Worm (Caenorhabditis elegans): ENCODE data around the gene cash-1.

cash-1 gene

ce11 chrV:10338305-10338992, 23.6 kb upstream of the cash-1 start, which contains the start of gene arx-2:
Gene arx-2 (minus strand): TSS chrV:10338355.
- TF ChIP-seq grh-1 (GFP tag; IDR thresholded peaks at IDR 0.05) = no peak
- peak; percentile 61 for TF ChIP-seq skn-1 (tag; optimal IDR thresholded peaks at IDR 0.05)
- TF ChIP-seq ceh-82 (tag; optimal IDR thresholded peaks at IDR 0.05) = peak in 1 of 3 experiments; percentile 30
- TF ChIP-seq ceh-8 (GFP tag; optimal IDR thresholded peaks at IDR 0.05) = no peak
- TF ChIP-seq nhr-19 (GFP tag; conservative IDR thresholded peaks at IDR 0.05) = no peak
- TF ChIP-seq swsn-7 (tag; optimal IDR thresholded peaks at IDR 0.05) = no peak
- peak; percentile 64 for TF ChIP-seq blmp-1 (tag; optimal IDR thresholded peaks at IDR 0.05)
- no peak for TF ChIP-seq ceh-90 (tag; optimal IDR thresholded peaks at IDR 0.05)
- TF ChIP-seq pqm-1 (tag; optimal IDR thresholded peaks at IDR 0.05) = no peak
- TF ChIP-seq ama-1 (optimal IDR thresholded peaks at IDR 0.05) = no peak
- no peak for TF ChIP-seq unc-98 (GFP tag; IDR thresholded peaks at IDR 0.05)
- no peak for TF ChIP-seq pag-3 (tag; optimal IDR thresholded peaks at IDR 0.05; ENCODE audit: borderline replicate concordance, insufficient read depth)
- peak; percentile 32 to 68 for TF ChIP-seq lsy-2 (tag; optimal IDR thresholded peaks at IDR 0.05)
- TF ChIP-seq hlh-17 (GFP tag; optimal IDR thresholded peaks at IDR 0.05; ENCODE audit: borderline replicate concordance) = no peak
- TF ChIP-seq fkh-10 (GFP tag; optimal IDR thresholded peaks at IDR 0.05) = no peak
- peak; percentile 16 for TF ChIP-seq rnt-1 (tag; optimal IDR thresholded peaks at IDR 0.05)
- no peak for TF ChIP-seq ets-5 (GFP tag; IDR thresholded peaks at IDR 0.05)
- no peak for TF ChIP-seq C34B4.2 (tag; optimal IDR thresholded peaks at IDR 0.05)
- TF ChIP-seq nhr-84 (tag; optimal IDR thresholded peaks at IDR 0.05) = no peak
- TF ChIP-seq C04F5.9 (tag; optimal IDR thresholded peaks at IDR 0.05) = no peak
- no peak for TF ChIP-seq tlp-1 (tag; optimal IDR thresholded peaks at IDR 0.05)
- no peak for TF ChIP-seq nhr-11 (tag; optimal IDR thresholded peaks at IDR 0.05)
- TF ChIP-seq nhr-47 (tag; optimal IDR thresholded peaks at IDR 0.05) = peak; percentile 12
- TF ChIP-seq nhr-71 (tag; optimal IDR thresholded peaks at IDR 0.05) = peak; percentile 31
- TF ChIP-seq egl-13 (tag; optimal IDR thresholded peaks at IDR 0.05) = no peak
- peak; percentile 36 for TF ChIP-seq snu-23 (GFP tag; optimal IDR thresholded peaks at IDR 0.05)
- TF ChIP-seq fkh-8 (tag; optimal IDR thresholded peaks at IDR 0.05) = no peak
- TF ChIP-seq lir-3 (tag; optimal IDR thresholded peaks at IDR 0.05; ENCODE audit: poor library complexity) = no peak
- TF ChIP-seq nhr-12 (tag; optimal IDR thresholded peaks at IDR 0.05) = no peak
- peak; percentile 68 for TF ChIP-seq C16A3.4 (tag; optimal IDR thresholded peaks at IDR 0.05)
- no peak for TF ChIP-seq zag-1 (tag; optimal IDR thresholded peaks at IDR 0.05)
- peak in 1 of 3 experiments; percentile 64 for TF ChIP-seq dpl-1 (GFP tag; optimal IDR thresholded peaks at IDR 0.05)
- no peak for TF ChIP-seq ceh-88 (GFP tag; IDR thresholded peaks at IDR 0.05)
- peak; percentile 40 to 44 for TF ChIP-seq efl-1 (optimal IDR thresholded peaks at IDR 0.05)
- peak; percentile 49 to 85 for TF ChIP-seq efl-1 (GFP tag; optimal IDR thresholded peaks at IDR 0.05 in 1 of 2)
- no peak for TF ChIP-seq nhr-90 (tag; optimal IDR thresholded peaks at IDR 0.05; ENCODE audit: poor library complexity)
- no peak for TF ChIP-seq snpc-4 (tag; optimal IDR thresholded peaks at IDR 0.05)
- peak in 1 of 6 experiments; percentile 26 for TF ChIP-seq elt-3 (tag; optimal IDR thresholded peaks at IDR 0.05)
- peak; percentile 16 for TF ChIP-seq nhr-85 (tag)
- no peak for TF ChIP-seq xbp-1 (tag; optimal IDR thresholded peaks at IDR 0.05)
- TF ChIP-seq lin-35 (GFP tag; optimal IDR thresholded peaks at IDR 0.05) = peak; percentile 32 to 39
- TF ChIP-seq mdl-1 (tag; optimal IDR thresholded peaks at IDR 0.05) = no peak
- peak; percentile 53 for TF ChIP-seq lin-14 (GFP tag; optimal IDR thresholded peaks at IDR 0.05)
- TF ChIP-seq nhr-20 (tag; optimal IDR thresholded peaks at IDR 0.05) = peak; percentile 25
- TF ChIP-seq mep-1 (tag; optimal IDR thresholded peaks at IDR 0.05) = peak; percentile 58
- no peak for TF ChIP-seq unc-62 (GFP tag; optimal IDR thresholded peaks at IDR 0.05)
- TF ChIP-seq lin-15B (tag; optimal IDR thresholded peaks at IDR 0.05) = peak; percentile 54
- TF ChIP-seq ces-1 (GFP tag; optimal IDR thresholded peaks at IDR 0.05) = no peak
- TF ChIP-seq aha-1 (tag; optimal IDR thresholded peaks at IDR 0.05) = no peak
- no peak for TF ChIP-seq nhr-237 (tag; optimal IDR thresholded peaks at IDR 0.05)
- peak; percentile 59 for TF ChIP-seq unc-130 (tag; optimal IDR thresholded peaks at IDR 0.05)
- no peak for TF ChIP-seq zip-4 (GFP tag; optimal IDR thresholded peaks at IDR 0.05)
- no peak for TF ChIP-seq sptf-1 (tag; optimal IDR thresholded peaks at IDR 0.05)

Measured in whole organism, L1 larva.